Worm (Caenorhabditis elegans) whole organism, early embryonic: ENCODE data around the gene F26C11.1.

Experiments
- ama-1 ChIP-seq: fragments of 150-350 bp; optimal IDR thresholded peaks from 2 replicates; lab custom pipeline; 2014
- ceh-13 ChIP-seq: fragments of 200-800 bp; sonication (Bioruptor generic); optimal IDR thresholded peaks from 2 replicates; lab custom pipeline; 2018; ENCODE audit warnings: mild to moderate bottlenecking, missing genetic modification characterization, missing compliant biosample characterization
- ceh-36 ChIP-seq: sonication (generic microtip); optimal IDR thresholded peaks from 2 replicates; lab custom pipeline; 2016; ENCODE audit warnings: missing genetic modification characterization, inconsistent platforms, missing compliant biosample characterization
- flt-1 ChIP-seq: fragments of 200-800 bp; sonication (Bioruptor generic); IDR thresholded peaks from 2 replicates; pipeline ENCODE4 v1.3.6; 2022; ENCODE audit warnings: missing genetic modification characterization, missing compliant biosample characterization

ce11 chrII:9871061-9871460, 23.5 kb upstream of the F26C11.1 start, which contains the start of gene chil-7:
- no peak for TF ChIP-seq flt-1
- no peak for TF ChIP-seq ceh-36 (tag; lab: Kevin White, UChicago)
- TF ChIP-seq ceh-13 (GFP tag; lab: Kevin White, UChicago), result no peak
- TF ChIP-seq ama-1 (lab: Kevin White, UChicago), result no peak
